Fruit fly (Drosophila melanogaster) whole organism, embryonic: ENCODE measurements around the gene Rlb1.

Experiments
- Aef1 ChIP-seq: fragments of 200-800 bp; sonication (Bioruptor generic); IDR thresholded peaks from 3 replicates; pipeline ENCODE4 v1.3.6; 2022; ENCODE audit warnings: missing biosample characterization, missing genetic modification characterization
- Asciz ChIP-seq: fragments of 200-800 bp; sonication (Bioruptor generic); optimal IDR thresholded peaks from 2 replicates; lab custom pipeline; 2017; ENCODE audit warnings: missing biosample characterization, mild to moderate bottlenecking, missing genetic modification characterization, missing genetic modification reagents
- CG10321 ChIP-seq: fragments of 200-800 bp; sonication (Bioruptor generic); IDR thresholded peaks from 2 replicates; pipeline ENCODE4 v1.3.6; 2022; ENCODE audit warnings: missing biosample characterization, missing genetic modification characterization
- CG10462 ChIP-seq: fragments of 200-800 bp; sonication (Bioruptor generic); optimal IDR thresholded peaks from 2 replicates; lab custom pipeline; 2016; ENCODE audit warnings: missing biosample characterization, missing genetic modification characterization
- CG10543 ChIP-seq: fragments of 200-800 bp; sonication (Bioruptor generic); optimal IDR thresholded peaks from 3 replicates; lab custom pipeline; 2017; ENCODE audit warnings: missing biosample characterization, mild to moderate bottlenecking, missing genetic modification characterization, moderate library complexity
- CG11695 ChIP-seq: fragments of 200-800 bp; sonication (Bioruptor generic); IDR thresholded peaks from 3 replicates; pipeline ENCODE4 v1.3.6; 2022; ENCODE audit warnings: missing biosample characterization, missing genetic modification characterization
- CG1233 ChIP-seq: fragments of 200-800 bp; sonication (Bioruptor generic); optimal IDR thresholded peaks from 4 replicates; lab custom pipeline; 2018; ENCODE audit warnings: missing biosample characterization, mild to moderate bottlenecking, missing genetic modification characterization
- CG13296 ChIP-seq: fragments of 200-800 bp; sonication (Bioruptor generic); optimal IDR thresholded peaks from 3 replicates; lab custom pipeline; 2018; ENCODE audit warnings: missing biosample characterization, mild to moderate bottlenecking, missing genetic modification characterization
- CG14965 ChIP-seq: fragments of 200-800 bp; sonication (Bioruptor generic); optimal IDR thresholded peaks from 2 replicates; lab custom pipeline; 2016; ENCODE audit warnings: missing biosample characterization, missing genetic modification characterization, borderline replicate concordance
- CG1529 ChIP-seq: fragments of 200-800 bp; sonication (Bioruptor generic); optimal IDR thresholded peaks from 3 replicates; lab custom pipeline; 2018; ENCODE audit warnings: missing biosample characterization, missing genetic modification characterization
- CG15514 ChIP-seq: fragments of 200-800 bp; sonication (Bioruptor generic); optimal IDR thresholded peaks from 3 replicates; lab custom pipeline; 2017; ENCODE audit warnings: missing biosample characterization, missing genetic modification characterization, mild to moderate bottlenecking, moderate library complexity, missing genetic modification reagents
- CG18764 ChIP-seq: fragments of 200-800 bp; sonication (Bioruptor generic); optimal IDR thresholded peaks from 3 replicates; lab custom pipeline; 2016; ENCODE audit warnings: missing biosample characterization, missing genetic modification characterization
- CG30431 ChIP-seq: fragments of 200-800 bp; sonication (Bioruptor generic); optimal IDR thresholded peaks from 2 replicates; lab custom pipeline; 2017; ENCODE audit warnings: missing biosample characterization, missing genetic modification characterization
- CG32767 ChIP-seq: fragments of 200-800 bp; sonication (Bioruptor generic); IDR thresholded peaks from 2 replicates; pipeline ENCODE4 v1.3.6; 2022; ENCODE audit warnings: missing biosample characterization, missing genetic modification characterization
- CG34224 ChIP-seq: fragments of 200-800 bp; sonication (Bioruptor generic); IDR thresholded peaks from 3 replicates; pipeline ENCODE4 v1.3.6; 2022; ENCODE audit warnings: missing biosample characterization, missing genetic modification characterization; ENCODE audit not compliant: partially characterized antibody
- CG3726 ChIP-seq: fragments of 200-800 bp; sonication (Bioruptor generic); IDR thresholded peaks from 3 replicates; pipeline ENCODE4, ENCODE4 v1.3.6; 2022; ENCODE audit warnings: missing biosample characterization, missing genetic modification characterization
- CG4424 ChIP-seq: fragments of 200-800 bp; sonication (Bioruptor generic); optimal IDR thresholded peaks from 3 replicates; lab custom pipeline; 2016; ENCODE audit warnings: missing biosample characterization, missing genetic modification characterization
- CG6765 ChIP-seq: fragments of 200-800 bp; sonication (Bioruptor generic); optimal IDR thresholded peaks from 3 replicates; lab custom pipeline; 2017; ENCODE audit warnings: missing biosample characterization, mild to moderate bottlenecking, missing genetic modification characterization
- CG6813 ChIP-seq: fragments of 200-800 bp; sonication (Bioruptor generic); optimal IDR thresholded peaks from 2 replicates; lab custom pipeline; 2017; ENCODE audit warnings: missing biosample characterization, missing genetic modification characterization, mild to moderate bottlenecking, moderate library complexity, missing genetic modification reagents
- CG8089 ChIP-seq: fragments of 200-800 bp; sonication (Bioruptor generic); optimal IDR thresholded peaks from 3 replicates; lab custom pipeline; 2016; ENCODE audit warnings: missing biosample characterization, missing genetic modification characterization
- CG9437 ChIP-seq: fragments of 200-800 bp; sonication (Bioruptor generic); optimal IDR thresholded peaks from 2 replicates; lab custom pipeline; 2018; ENCODE audit warnings: missing biosample characterization, mild to moderate bottlenecking, missing genetic modification characterization
- CG9727 ChIP-seq: fragments of 200-800 bp; sonication (Bioruptor generic); optimal IDR thresholded peaks from 3 replicates; lab custom pipeline; 2017; ENCODE audit warnings: missing biosample characterization, mild to moderate bottlenecking, missing genetic modification characterization
- CG9876 ChIP-seq: fragments of 200-800 bp; sonication (Bioruptor generic); optimal IDR thresholded peaks from 2 replicates; lab custom pipeline; 2016; ENCODE audit warnings: missing biosample characterization, missing genetic modification characterization
- Dbx ChIP-seq: fragments of 200-800 bp; sonication (Bioruptor generic); IDR thresholded peaks from 3 replicates; pipeline ENCODE4 v1.3.6; 2022; ENCODE audit warnings: missing biosample characterization, missing genetic modification characterization
- Elba2 ChIP-seq: fragments of 200-800 bp; sonication (Bioruptor generic); optimal IDR thresholded peaks from 3 replicates; lab custom pipeline; 2016; ENCODE audit warnings: missing biosample characterization, missing genetic modification characterization
- Ets97D ChIP-seq: fragments of 200-800 bp; sonication (Bioruptor generic); optimal IDR thresholded peaks from 3 replicates; lab custom pipeline; 2016; ENCODE audit warnings: missing biosample characterization, missing genetic modification characterization
- Fer3 ChIP-seq: fragments of 200-800 bp; sonication (Bioruptor generic); optimal IDR thresholded peaks from 2 replicates; lab custom pipeline; 2018; ENCODE audit warnings: missing biosample characterization, mild to moderate bottlenecking, missing genetic modification characterization, moderate library complexity
- HLHmδ ChIP-seq: fragments of 200-800 bp; sonication (Bioruptor generic); optimal IDR thresholded peaks from 2 replicates; lab custom pipeline; 2018; ENCODE audit warnings: missing biosample characterization, mild to moderate bottlenecking, missing genetic modification characterization, moderate library complexity
- Hey ChIP-seq: fragments of 200-800 bp; sonication (Bioruptor generic); optimal IDR thresholded peaks from 3 replicates; lab custom pipeline; 2018; ENCODE audit warnings: missing biosample characterization, mild to moderate bottlenecking, missing genetic modification characterization
- Hr39 ChIP-seq: fragments of >200 bp; optimal IDR thresholded peaks from 2 replicates; lab custom pipeline; 2017
- Hr51 ChIP-seq, 2 experiments: fragments of 200-800 bp; sonication (Bioruptor generic); optimal IDR thresholded peaks; 2 replicates in 1 of 2; 3 replicates in 1 of 2; lab custom pipeline; 2016 to 2018; ENCODE audit warnings: missing biosample characterization in 2 of 2, missing genetic modification characterization in 2 of 2, mild to moderate bottlenecking in 1 of 2, moderate library complexity in 1 of 2
- Hr78 ChIP-seq, 2 experiments: fragments of 200-800 bp in 1 of 2; fragments of >200 bp in 1 of 2; sonication (Bioruptor generic) in 1 of 2; optimal IDR thresholded peaks; 2 replicates each; lab custom pipeline; 2017 to 2019; ENCODE audit warnings: missing biosample characterization in 2 of 2, missing genetic modification characterization in 2 of 2, mild to moderate bottlenecking in 1 of 2, moderate library complexity in 1 of 2
- Hsf ChIP-seq: fragments of 200-800 bp; sonication (Bioruptor generic); optimal IDR thresholded peaks from 3 replicates; lab custom pipeline; 2016; ENCODE audit warnings: missing biosample characterization, missing genetic modification characterization
- Jarid2 ChIP-seq: fragments of 200-800 bp; sonication (Bioruptor generic); optimal IDR thresholded peaks from 3 replicates; lab custom pipeline; 2017; ENCODE audit warnings: mild to moderate bottlenecking, missing biosample characterization, missing genetic modification reagents, missing genetic modification characterization
- Oaz ChIP-seq: fragments of 200-800 bp; sonication (Bioruptor generic); IDR thresholded peaks from 2 replicates; pipeline ENCODE4 v1.3.6; 2022; ENCODE audit warnings: missing biosample characterization, missing genetic modification characterization
- Sry-δ ChIP-seq: fragments of 200-800 bp; sonication (Bioruptor generic); optimal IDR thresholded peaks from 2 replicates; lab custom pipeline; 2016; ENCODE audit warnings: missing biosample characterization, missing genetic modification characterization
- amos ChIP-seq: fragments of 200-800 bp; sonication (Bioruptor generic); IDR thresholded peaks from 2 replicates; pipeline ENCODE4 v1.3.6; 2022; ENCODE audit warnings: missing biosample characterization, missing genetic modification characterization; ENCODE audit not compliant: partially characterized antibody
- az2 ChIP-seq: fragments of 200-800 bp; sonication (Bioruptor generic); optimal IDR thresholded peaks from 3 replicates; lab custom pipeline; 2016; ENCODE audit warnings: missing biosample characterization, missing genetic modification characterization
- dpn ChIP-seq, 2 experiments: fragments of 200-800 bp; sonication (Bioruptor generic); optimal IDR thresholded peaks; 3 replicates each; lab custom pipeline; 2016; ENCODE audit warnings: missing biosample characterization in 2 of 2, missing genetic modification characterization in 2 of 2
- ems ChIP-seq: fragments of 200-800 bp; sonication (Bioruptor generic); optimal IDR thresholded peaks from 3 replicates; lab custom pipeline; 2016; ENCODE audit warnings: missing biosample characterization, missing genetic modification characterization
- gcm2 ChIP-seq: fragments of 200-800 bp; sonication (Bioruptor generic); optimal IDR thresholded peaks from 2 replicates; lab custom pipeline; 2016; ENCODE audit warnings: missing biosample characterization, missing genetic modification characterization
- inv ChIP-seq: fragments of 200-800 bp; sonication (Bioruptor generic); IDR thresholded peaks from 2 replicates; pipeline ENCODE4 v1.3.6; 2022; ENCODE audit warnings: missing biosample characterization, missing genetic modification characterization; ENCODE audit not compliant: partially characterized antibody
- jumu ChIP-seq: fragments of 200-800 bp; sonication (Bioruptor generic); optimal IDR thresholded peaks from 3 replicates; lab custom pipeline; 2016; ENCODE audit warnings: missing biosample characterization, missing genetic modification characterization
- kah ChIP-seq: fragments of 200-800 bp; sonication (Bioruptor generic); optimal IDR thresholded peaks from 2 replicates; lab custom pipeline; 2018; ENCODE audit warnings: missing biosample characterization, mild to moderate bottlenecking, missing genetic modification characterization
- nmo ChIP-seq: fragments of 200-800 bp; sonication (Bioruptor generic); optimal IDR thresholded peaks from 2 replicates; lab custom pipeline; 2018; ENCODE audit warnings: missing biosample characterization, mild to moderate bottlenecking, missing genetic modification characterization, moderate library complexity
- pho ChIP-seq: fragments of 200-800 bp; sonication (Bioruptor generic); optimal IDR thresholded peaks from 2 replicates; lab custom pipeline; 2016; ENCODE audit warnings: missing biosample characterization, missing genetic modification characterization
- rib ChIP-seq: fragments of 200-800 bp; sonication (Bioruptor generic); IDR thresholded peaks from 2 replicates; pipeline ENCODE4 v1.3.6; 2022; ENCODE audit warnings: missing biosample characterization, missing genetic modification characterization
- sc ChIP-seq, 3 experiments: fragments of >200 bp in 2 of 3; fragments of 200-800 bp in 1 of 3; sonication (Bioruptor generic) in 1 of 3; optimal IDR thresholded peaks; 2 replicates in 2 of 3; 3 replicates in 1 of 3; lab custom pipeline; 2017; ENCODE audit warnings: mild to moderate bottlenecking in 1 of 3, missing biosample characterization in 1 of 3, missing genetic modification characterization in 1 of 3, missing genetic modification reagents in 1 of 3
- so ChIP-seq: fragments of 200-800 bp; sonication (Bioruptor generic); IDR thresholded peaks from 3 replicates; pipeline ENCODE4 v1.3.6; 2022; ENCODE audit warnings: missing biosample characterization, missing genetic modification characterization

The Rlb1 gene

DNA sequence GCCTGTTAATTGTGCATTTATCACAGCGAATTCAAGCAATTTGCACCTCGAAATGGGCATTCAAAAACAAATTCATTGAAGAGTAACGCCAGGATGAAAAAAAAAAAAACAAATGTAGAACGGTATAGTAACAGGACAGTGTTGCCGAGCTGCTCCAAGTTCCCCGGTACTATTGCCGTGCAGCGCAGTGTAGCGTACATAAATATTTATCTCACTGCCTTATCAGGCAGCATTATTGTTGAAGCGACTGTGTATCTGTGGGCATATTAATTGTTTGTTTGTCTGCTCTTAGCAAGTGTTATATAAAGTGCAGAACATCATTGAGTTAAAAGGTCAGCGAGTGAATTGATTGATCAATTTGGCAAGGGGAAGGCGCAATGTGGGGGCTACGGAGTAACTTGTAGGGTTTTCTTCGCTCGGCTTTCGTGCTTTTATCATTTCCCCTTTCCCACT lies 3.3 kb downstream of the Rlb1 start (continued):
- TF ChIP-seq HLHmδ (GFP tag; lab: Kevin White, UChicago) (no peak), jumu (no peak), CG11695 (no peak), CG4424 (GFP tag; lab: Kevin White, UChicago) (peak; percentile 98), CG13296 (GFP tag; lab: Kevin White, UChicago) (no peak), CG10462 (peak; percentile 52), CG1529 (no peak), Fer3 (no peak), Hr39 (lab: Kevin White, UChicago) (no peak), Ets97D (no peak), CG9437 (GFP tag; lab: Kevin White, UChicago) (no peak), Hr51 (GFP tag; optimal IDR thresholded peaks at IDR 0.05; lab: Kevin White, UChicago) (no peak), so (no peak), CG34224 (GFP tag; lab: Robert Waterston, UW) (no peak), CG6813 (GFP tag; lab: Kevin White, UChicago) (peak; percentile 24), CG15514 (no peak), sc (optimal IDR thresholded peaks at IDR 0.05; lab: Kevin White, UChicago) (no peak), sc (GFP tag; optimal IDR thresholded peaks at IDR 0.05; lab: Kevin White, UChicago) (no peak), CG30431 (no peak), CG1233 (GFP tag; lab: Kevin White, UChicago) (no peak), Asciz (GFP tag; lab: Kevin White, UChicago) (no peak), kah (GFP tag; lab: Kevin White, UChicago) (no peak), CG9727 (GFP tag; lab: Kevin White, UChicago) (no peak), Dbx (GFP tag; lab: Robert Waterston, UW) (no peak), Hey (tag; lab: Kevin White, UChicago) (no peak), CG9876 (GFP tag; lab: Kevin White, UChicago) (no peak), CG3726 (GFP tag; lab: Robert Waterston, UW) (no peak), Hr78 (GFP tag; optimal IDR thresholded peaks at IDR 0.05; lab: Kevin White, UChicago) (peak in 1 of 2 experiments; percentile 67), az2 (GFP tag; lab: Kevin White, UChicago) (no peak), dpn (GFP tag; optimal IDR thresholded peaks at IDR 0.05; lab: Kevin White, UChicago) (no peak), CG10321 (GFP tag; lab: Robert Waterston, UW) (no peak), ems (GFP tag; lab: Kevin White, UChicago) (no peak), Sry-δ (GFP tag; lab: Kevin White, UChicago) (no peak)

- TF ChIP-seq gcm2 (GFP tag; lab: Kevin White, UChicago) (peak; percentile 51), Oaz (GFP tag; lab: Robert Waterston, UW) (peak; percentile 68), pho (GFP tag; lab: Kevin White, UChicago) (peak; percentile 87), CG14965 (GFP tag; lab: Kevin White, UChicago) (peak; percentile 26), CG10543 (GFP tag; lab: Kevin White, UChicago) (peak; percentile 86), inv (GFP tag; lab: Robert Waterston, UW) (peak; percentile 35; the same call in 1 of the 2 replicates), nmo (GFP tag; lab: Kevin White, UChicago) (peak; percentile 77), Jarid2 (GFP tag; lab: Kevin White, UChicago) (no peak), Hey (tag; lab: Kevin White, UChicago) (peak; percentile 66), Hsf (GFP tag; lab: Kevin White, UChicago) (peak; percentile 81), Aef1 (peak; percentile 92), rib (GFP tag; lab: Robert Waterston, UW) (peak; percentile 96), amos (GFP tag; lab: Robert Waterston, UW) (no peak), CG8089 (GFP tag; lab: Kevin White, UChicago) (peak; percentile 30), CG18764 (peak; percentile 85), CG6765 (GFP tag; lab: Kevin White, UChicago) (peak; percentile 91), CG32767 (peak; percentile 73), Elba2 (GFP tag; lab: Kevin White, UChicago) (no peak)
Observed at dm6 chr3R:9527907-9528842, 15.0 kb downstream of the Rlb1 start.
